Fruit fly (Drosophila melanogaster): ENCODE data around the gene CG3323.

DNA sequence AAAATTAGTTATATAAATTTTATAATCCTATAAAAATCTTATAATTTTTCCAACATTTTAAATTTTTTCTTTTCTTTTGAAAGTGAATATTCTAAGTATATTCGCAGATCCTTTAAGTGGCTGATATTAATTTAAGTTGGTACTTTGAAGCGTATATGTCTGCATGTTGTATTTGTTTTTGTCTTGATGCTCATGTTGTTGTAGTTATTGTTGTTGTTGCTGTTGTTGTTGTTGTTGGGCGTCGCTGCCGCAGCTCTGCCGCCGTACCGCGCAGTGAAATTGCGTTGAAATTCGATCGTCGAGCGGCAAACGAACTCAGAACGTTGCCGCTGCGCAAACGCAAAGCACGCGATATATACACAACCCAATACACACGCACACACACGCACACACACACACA, 9.7 kb downstream of the CG3323 start, which contains the start of gene CG42749:
- TF ChIP-seq h (optimal IDR thresholded peaks at IDR 0.05) = no peak
- no peak for TF ChIP-seq insv (optimal IDR thresholded peaks at IDR 0.05)
- TF ChIP-seq psq (optimal IDR thresholded peaks at IDR 0.05) = no peak
